Fruit fly (Drosophila melanogaster) whole organism, embryonic: ENCODE data around the gene CG10195.

ENCODE experiments used
- ATbp ChIP-seq: fragments of 200-800 bp; sonication (Bioruptor generic); optimal IDR thresholded peaks from 2 replicates; lab custom pipeline; 2017; ENCODE audit warnings: missing biosample characterization, mild to moderate bottlenecking, missing genetic modification characterization, missing genetic modification reagents
- Ada2b ChIP-seq: fragments of 200-800 bp; sonication (Bioruptor generic); IDR thresholded peaks from 2 replicates; pipeline ENCODE4 v1.3.6; 2022; ENCODE audit warnings: missing biosample characterization, missing genetic modification characterization
- Adf1 ChIP-seq: fragments of 200-800 bp; sonication (Bioruptor generic); IDR thresholded peaks from 2 replicates; pipeline ENCODE4 v1.3.6; 2022; ENCODE audit warnings: missing biosample characterization, missing genetic modification characterization
- CG11504 ChIP-seq: fragments of 200-800 bp; sonication (Bioruptor generic); optimal IDR thresholded peaks from 3 replicates; lab custom pipeline; 2019; ENCODE audit warnings: missing biosample characterization, mild to moderate bottlenecking, missing genetic modification characterization, moderate library complexity
- CG12299 ChIP-seq: fragments of 200-800 bp; sonication (Bioruptor generic); optimal IDR thresholded peaks from 2 replicates; lab custom pipeline; 2018; ENCODE audit warnings: missing biosample characterization, mild to moderate bottlenecking, missing genetic modification characterization
- CG1233 ChIP-seq: fragments of 200-800 bp; sonication (Bioruptor generic); optimal IDR thresholded peaks from 4 replicates; lab custom pipeline; 2018; ENCODE audit warnings: missing biosample characterization, mild to moderate bottlenecking, missing genetic modification characterization
- CG14014 ChIP-seq: fragments of 200-800 bp; sonication (Bioruptor generic); IDR thresholded peaks from 2 replicates; pipeline ENCODE4 v1.3.6; 2022; ENCODE audit warnings: missing biosample characterization, missing genetic modification characterization
- CG14710 ChIP-seq: fragments of 200-800 bp; sonication (Bioruptor generic); optimal IDR thresholded peaks from 3 replicates; lab custom pipeline; 2019; ENCODE audit warnings: missing biosample characterization, mild to moderate bottlenecking, missing genetic modification characterization, moderate library complexity
- CG16813 ChIP-seq: fragments of 200-800 bp; sonication (Bioruptor generic); IDR thresholded peaks from 3 replicates; pipeline ENCODE4 v1.3.6; 2022; ENCODE audit warnings: missing biosample characterization, missing genetic modification characterization; ENCODE audit not compliant: partially characterized antibody
- CG17385 ChIP-seq: fragments of 200-800 bp; sonication (Bioruptor generic); optimal IDR thresholded peaks from 3 replicates; lab custom pipeline; 2018; ENCODE audit warnings: missing biosample characterization, mild to moderate bottlenecking, missing genetic modification characterization
- CG17829 ChIP-seq: fragments of 200-800 bp; optimal IDR thresholded peaks from 2 replicates; lab custom pipeline; 2019; ENCODE audit warnings: missing biosample characterization, mild to moderate bottlenecking, missing genetic modification characterization, moderate library complexity
- CG18764 ChIP-seq: fragments of 200-800 bp; sonication (Bioruptor generic); optimal IDR thresholded peaks from 3 replicates; lab custom pipeline; 2016; ENCODE audit warnings: missing biosample characterization, missing genetic modification characterization
- CG3163 ChIP-seq: fragments of 200-800 bp; sonication (Bioruptor generic); optimal IDR thresholded peaks from 3 replicates; lab custom pipeline; 2016; ENCODE audit warnings: missing biosample characterization, missing genetic modification characterization
- CG4854 ChIP-seq: fragments of 200-800 bp; sonication (Bioruptor generic); optimal IDR thresholded peaks from 2 replicates; lab custom pipeline; 2016; ENCODE audit warnings: missing biosample characterization, missing genetic modification characterization, inconsistent platforms
- CG6272 ChIP-seq: fragments of 200-800 bp; sonication (Bioruptor generic); IDR thresholded peaks from 2 replicates; pipeline ENCODE4 v1.3.6; 2022; ENCODE audit warnings: missing biosample characterization, missing genetic modification characterization
- CG6791 ChIP-seq: fragments of 200-800 bp; sonication (Bioruptor generic); IDR thresholded peaks from 3 replicates; pipeline ENCODE4 v1.3.6; 2022; ENCODE audit warnings: missing biosample characterization, missing genetic modification characterization; ENCODE audit not compliant: partially characterized antibody
- CG7556 ChIP-seq: fragments of 200-800 bp; sonication (Bioruptor generic); optimal IDR thresholded peaks from 2 replicates; lab custom pipeline; 2017; ENCODE audit warnings: missing biosample characterization, mild to moderate bottlenecking, missing genetic modification characterization
- D ChIP-seq, 2 experiments: fragments of 200-800 bp in 1 of 2; fragments of >200 bp in 1 of 2; sonication (Bioruptor generic) in 1 of 2; optimal IDR thresholded peaks; 2 replicates in 1 of 2; 3 replicates in 1 of 2; lab custom pipeline; 2017; ENCODE audit warnings: mild to moderate bottlenecking in 1 of 2, missing biosample characterization in 1 of 2, missing genetic modification characterization in 1 of 2, missing genetic modification reagents in 1 of 2
- E2f2 ChIP-seq: fragments of 200-800 bp; sonication (Bioruptor generic); IDR thresholded peaks from 2 replicates; pipeline ENCODE4 v1.3.6; 2022; ENCODE audit warnings: missing biosample characterization, missing genetic modification characterization
- HLHmδ ChIP-seq: fragments of 200-800 bp; sonication (Bioruptor generic); optimal IDR thresholded peaks from 2 replicates; lab custom pipeline; 2018; ENCODE audit warnings: missing biosample characterization, mild to moderate bottlenecking, missing genetic modification characterization, moderate library complexity
- Hsf ChIP-seq: fragments of 200-800 bp; sonication (Bioruptor generic); optimal IDR thresholded peaks from 3 replicates; lab custom pipeline; 2016; ENCODE audit warnings: missing biosample characterization, missing genetic modification characterization
- MTF-1 ChIP-seq: fragments of 200-800 bp; sonication (Bioruptor generic); optimal IDR thresholded peaks from 2 replicates; lab custom pipeline; 2018; ENCODE audit warnings: missing biosample characterization, mild to moderate bottlenecking, missing genetic modification characterization, borderline replicate concordance
- Med ChIP-seq: fragments of 200-800 bp; sonication (Bioruptor generic); peaks from one replicate; lab custom pipeline; 2016; ENCODE audit warnings: missing biosample characterization, missing genetic modification characterization, mild to moderate bottlenecking, inconsistent platforms, moderate library complexity
- NC2β ChIP-seq: fragments of 200-800 bp; sonication (Bioruptor generic); optimal IDR thresholded peaks from 2 replicates; lab custom pipeline; 2016; ENCODE audit warnings: missing biosample characterization, missing genetic modification characterization
- Nf-YA ChIP-seq: fragments of 200-800 bp; sonication (Bioruptor generic); IDR thresholded peaks from 2 replicates; pipeline ENCODE4 v1.3.6; 2022; ENCODE audit warnings: missing biosample characterization, missing genetic modification characterization
- Pdp1 ChIP-seq, 2 experiments: fragments of 200-800 bp; sonication (Bioruptor generic); optimal IDR thresholded peaks; 3 replicates each; lab custom pipeline; 2016; ENCODE audit warnings: missing biosample characterization in 2 of 2, missing genetic modification characterization in 2 of 2, mild to moderate bottlenecking in 1 of 2, moderate library complexity in 1 of 2
- Poxn ChIP-seq: fragments of 200-800 bp; sonication (Bioruptor generic); IDR thresholded peaks from 2 replicates; pipeline ENCODE4 v1.3.6; 2022; ENCODE audit warnings: missing biosample characterization, missing genetic modification characterization
- Sox102F ChIP-seq: fragments of 200-800 bp; sonication (Bioruptor generic); optimal IDR thresholded peaks from 2 replicates; lab custom pipeline; 2018; ENCODE audit warnings: missing biosample characterization, mild to moderate bottlenecking, missing genetic modification characterization, moderate library complexity
- crc ChIP-seq: fragments of 200-800 bp; sonication (Bioruptor generic); optimal IDR thresholded peaks from 2 replicates; lab custom pipeline; 2016; ENCODE audit warnings: missing biosample characterization, missing genetic modification characterization
- croc ChIP-seq: fragments of 200-800 bp; sonication (Bioruptor generic); conservative IDR thresholded peaks from 3 replicates; pipeline ENCODE4 v1.3.6; 2022; ENCODE audit warnings: missing biosample characterization, missing genetic modification characterization
- disco-r ChIP-seq: fragments of 200-800 bp; sonication (Bioruptor generic); optimal IDR thresholded peaks from 2 replicates; lab custom pipeline; 2016; ENCODE audit warnings: missing biosample characterization, missing genetic modification characterization
- emc ChIP-seq: fragments of 200-800 bp; sonication (Bioruptor generic); optimal IDR thresholded peaks from 2 replicates; lab custom pipeline; 2016; ENCODE audit warnings: missing biosample characterization, missing genetic modification characterization
- esg ChIP-seq: fragments of 200-800 bp; sonication (Bioruptor generic); conservative IDR thresholded peaks from 2 replicates; pipeline ENCODE4 v1.3.6; 2022; ENCODE audit warnings: missing biosample characterization, missing genetic modification characterization
- ewg ChIP-seq: fragments of 200-800 bp; sonication (Bioruptor generic); optimal IDR thresholded peaks from 3 replicates; lab custom pipeline; 2017; ENCODE audit warnings: mild to moderate bottlenecking, missing biosample characterization, missing genetic modification reagents, missing genetic modification characterization
- eyg ChIP-seq: fragments of 200-800 bp; sonication (Bioruptor generic); optimal IDR thresholded peaks from 3 replicates; lab custom pipeline; 2016; ENCODE audit warnings: missing biosample characterization, missing genetic modification characterization
- gsb-n ChIP-seq: fragments of 200-800 bp; sonication (Bioruptor generic); optimal IDR thresholded peaks from 3 replicates; lab custom pipeline; 2018; ENCODE audit warnings: missing biosample characterization, mild to moderate bottlenecking, missing genetic modification characterization
- klu ChIP-seq: fragments of 200-800 bp; sonication (Bioruptor generic); IDR thresholded peaks from 2 replicates; pipeline ENCODE4 v1.3.6; 2022; ENCODE audit warnings: missing biosample characterization, missing genetic modification characterization
- lilli ChIP-seq: fragments of 200-800 bp; sonication (Bioruptor generic); optimal IDR thresholded peaks from 3 replicates; lab custom pipeline; 2016; ENCODE audit warnings: missing biosample characterization, missing genetic modification characterization
- luna ChIP-seq: fragments of 200-800 bp; sonication (Bioruptor generic); optimal IDR thresholded peaks from 2 replicates; lab custom pipeline; 2016; ENCODE audit warnings: missing biosample characterization, missing genetic modification characterization
- mam ChIP-seq: fragments of 200-800 bp; sonication (Bioruptor generic); optimal IDR thresholded peaks from 3 replicates; lab custom pipeline; 2016; ENCODE audit warnings: missing biosample characterization, missing genetic modification characterization
- odd ChIP-seq: fragments of 200-800 bp; sonication (Bioruptor generic); optimal IDR thresholded peaks from 2 replicates; lab custom pipeline; 2017; ENCODE audit warnings: missing biosample characterization, mild to moderate bottlenecking, missing genetic modification characterization
- pros ChIP-seq: fragments of 200-800 bp; sonication (Bioruptor generic); optimal IDR thresholded peaks from 3 replicates; lab custom pipeline; 2019; ENCODE audit warnings: missing biosample characterization, mild to moderate bottlenecking, missing genetic modification characterization, moderate library complexity
- pum ChIP-seq: fragments of 200-800 bp; sonication (Bioruptor generic); optimal IDR thresholded peaks from 2 replicates; lab custom pipeline; 2016; ENCODE audit warnings: missing biosample characterization, missing genetic modification characterization
- ro ChIP-seq: fragments of 200-800 bp; sonication (Bioruptor generic); IDR thresholded peaks from 2 replicates; pipeline ENCODE4 v1.3.6; 2022; ENCODE audit warnings: missing biosample characterization, missing genetic modification characterization
- run ChIP-seq: fragments of 200-800 bp; sonication (Bioruptor generic); optimal IDR thresholded peaks from 3 replicates; lab custom pipeline; 2018; ENCODE audit warnings: missing biosample characterization, mild to moderate bottlenecking, missing genetic modification characterization
- shn ChIP-seq: fragments of 200-800 bp; sonication (Bioruptor generic); optimal IDR thresholded peaks from 3 replicates; lab custom pipeline; 2016; ENCODE audit warnings: missing biosample characterization, missing genetic modification characterization
- sima ChIP-seq: fragments of 200-800 bp; sonication (Bioruptor generic); optimal IDR thresholded peaks from 2 replicates; lab custom pipeline; 2016; ENCODE audit warnings: missing biosample characterization, missing genetic modification characterization
- slbo ChIP-seq: fragments of 200-800 bp; sonication (Bioruptor generic); IDR thresholded peaks from 2 replicates; pipeline ENCODE4 v1.3.6; 2022; ENCODE audit warnings: missing biosample characterization, missing genetic modification characterization
- tup ChIP-seq: fragments of 200-800 bp; sonication (Bioruptor generic); optimal IDR thresholded peaks from 2 replicates; lab custom pipeline; 2016; ENCODE audit warnings: missing biosample characterization, mild to moderate bottlenecking, missing genetic modification characterization, moderate library complexity

Gene CG10195

dm6 chr2L:19439598-19440230 is 44.8 kb downstream of the CG10195 start (continued):
- TF ChIP-seq ATbp (GFP tag; lab: Kevin White, UChicago) (peak; percentile 76), eyg (peak; percentile 60), CG14014 (peak; percentile 75), ewg (peak; percentile 78), NC2β (GFP tag; lab: Kevin White, UChicago) (peak; percentile 45), croc (GFP tag; lab: Robert Waterston, UW) (peak; percentile 45; the same call in 2 of the 3 replicates), emc (GFP tag; lab: Kevin White, UChicago) (no peak), CG16813 (no peak), luna (peak; percentile 58), run (tag; lab: Kevin White, UChicago) (peak; percentile 90), pum (peak; percentile 61), CG11504 (tag; lab: Kevin White, UChicago) (peak; percentile 94), Med (GFP tag; lab: Kevin White, UChicago) (peak; percentile 95), mam (GFP tag; lab: Kevin White, UChicago) (peak; percentile 81), klu (GFP tag; lab: Robert Waterston, UW) (peak; percentile 32; the same call in 1 of the 2 replicates), Nf-YA (GFP tag; lab: Robert Waterston, UW) (peak; percentile 91), pros (GFP tag; lab: Kevin White, UChicago) (no peak), crc (GFP tag; lab: Kevin White, UChicago) (peak; percentile 73), E2f2 (peak; percentile 78), tup (GFP tag; lab: Kevin White, UChicago) (peak; percentile 37), gsb-n (tag; lab: Kevin White, UChicago) (peak; percentile 89), CG1233 (GFP tag; lab: Kevin White, UChicago) (peak; percentile 45), CG7556 (peak; percentile 81), Poxn (GFP tag; lab: Robert Waterston, UW) (peak; percentile 66), HLHmδ (GFP tag; lab: Kevin White, UChicago) (no peak), CG18764 (GFP tag; lab: Kevin White, UChicago) (peak; percentile 22), Pdp1 (GFP tag; optimal IDR thresholded peaks at IDR 0.05; lab: Kevin White, UChicago) (peak; percentile 58 to 62), CG3163 (GFP tag; lab: Kevin White, UChicago) (peak; percentile 48), esg (GFP tag; lab: Robert Waterston, UW) (peak; percentile 83), CG6791 (GFP tag; lab: Robert Waterston, UW) (no peak), sima (GFP tag; lab: Kevin White, UChicago) (no peak), CG4854 (GFP tag; lab: Kevin White, UChicago) (peak; percentile 27), Adf1 (GFP tag; lab: Robert Waterston, UW) (peak; percentile 44; the same call in 1 of the 2 replicates), Hsf (GFP tag; lab: Kevin White, UChicago) (peak; percentile 69), lilli (GFP tag; lab: Kevin White, UChicago) (peak; percentile 94), D (optimal IDR thresholded peaks at IDR 0.05; lab: Kevin White, UChicago) (no peak), D (GFP tag; optimal IDR thresholded peaks at IDR 0.05; lab: Kevin White, UChicago) (peak; percentile 66), CG12299 (tag; lab: Kevin White, UChicago) (peak; percentile 81), MTF-1 (GFP tag; lab: Kevin White, UChicago) (peak; percentile 27), odd (GFP tag; lab: Kevin White, UChicago) (peak; percentile 85), CG17385 (GFP tag; lab: Kevin White, UChicago) (peak; percentile 67), ro (GFP tag; lab: Robert Waterston, UW) (no peak), disco-r (peak; percentile 41), CG6272 (GFP tag; lab: Robert Waterston, UW) (peak; percentile 44; the same call in 1 of the 2 replicates), CG17829 (tag; lab: Kevin White, UChicago) (peak; percentile 67), Sox102F (GFP tag; lab: Kevin White, UChicago) (peak; percentile 87), CG14710 (tag; lab: Kevin White, UChicago) (peak; percentile 14), shn (GFP tag; lab: Kevin White, UChicago) (peak; percentile 31), slbo (GFP tag; lab: Robert Waterston, UW) (peak; percentile 85), Ada2b (GFP tag; lab: Robert Waterston, UW) (peak; percentile 94)
